Worm (Caenorhabditis elegans) whole organism, young adult: Measurements from ENCODE around the gene mlc-6.
A peak's percentile ranks its signal among the peaks of the same experiment; 100 is the strongest.

Experiments used
- B0035.1 ChIP-seq: sonication (generic microtip); optimal IDR thresholded peaks from 2 replicates; lab custom pipeline; 2016; ENCODE audit warnings: missing genetic modification characterization, mild to moderate bottlenecking, missing compliant biosample characterization, missing genotype, missing genetic modification reagents
- C17E4.6 ChIP-seq: fragments of 200-800 bp; sonication (Bioruptor generic); IDR thresholded peaks from 2 replicates; pipeline ENCODE4 v1.3.6; 2022; ENCODE audit warnings: missing genetic modification reagents, missing genetic modification characterization, missing compliant biosample characterization
- D2030.7 ChIP-seq: fragments of 200-800 bp; sonication (Bioruptor generic); IDR thresholded peaks from 2 replicates; pipeline ENCODE4 v1.3.6; 2022; ENCODE audit warnings: missing genetic modification reagents, missing genetic modification characterization, missing compliant biosample characterization
- F23B12.7 ChIP-seq: sonication (generic microtip); optimal IDR thresholded peaks from 2 replicates; lab custom pipeline; 2017; ENCODE audit warnings: missing genetic modification characterization, mild to moderate bottlenecking, missing compliant biosample characterization, antibody characterized with exemption, moderate library complexity; ENCODE audit not compliant: insufficient read depth
- F33H1.4 ChIP-seq: fragments of 200-800 bp; sonication (Bioruptor generic); IDR thresholded peaks from 2 replicates; pipeline ENCODE4 v1.3.6; 2022; ENCODE audit warnings: missing genetic modification reagents, missing genetic modification characterization, missing compliant biosample characterization
- F52B5.7 ChIP-seq: sonication (generic microtip); optimal IDR thresholded peaks from 2 replicates; lab custom pipeline; 2016; ENCODE audit warnings: mild to moderate bottlenecking, missing genetic modification characterization, missing compliant biosample characterization
- F55B11.4 ChIP-seq: sonication (generic microtip); optimal IDR thresholded peaks from 2 replicates; lab custom pipeline; 2016; ENCODE audit warnings: missing compliant biosample characterization, missing genetic modification characterization, borderline replicate concordance; ENCODE audit not compliant: insufficient read depth
- K12H6.12 ChIP-seq: fragments of 200-800 bp; sonication (Bioruptor generic); optimal IDR thresholded peaks from 2 replicates; lab custom pipeline; 2018; ENCODE audit warnings: mild to moderate bottlenecking, missing genetic modification characterization, missing compliant biosample characterization
- T07F8.4 ChIP-seq: sonication (generic microtip); optimal IDR thresholded peaks from 2 replicates; lab custom pipeline; 2016; ENCODE audit warnings: mild to moderate bottlenecking, missing genetic modification characterization, moderate library complexity, missing compliant biosample characterization
- T26A5.8 ChIP-seq: sonication (generic microtip); optimal IDR thresholded peaks from 2 replicates; lab custom pipeline; 2016; ENCODE audit warnings: missing genetic modification characterization, missing compliant biosample characterization
- aptf-3 ChIP-seq: fragments of 200-800 bp; sonication (Bioruptor generic); IDR thresholded peaks from 2 replicates; pipeline ENCODE4 v1.3.6; 2022; ENCODE audit warnings: missing genetic modification characterization, missing compliant biosample characterization
- attf-3 ChIP-seq: fragments of 200-800 bp; sonication (Bioruptor generic); conservative IDR thresholded peaks from 2 replicates; pipeline ENCODE4 v1.3.6; 2022; ENCODE audit warnings: missing genetic modification reagents, missing genetic modification characterization, missing compliant biosample characterization
- attf-6 ChIP-seq: fragments of 200-800 bp; sonication (Bioruptor generic); IDR thresholded peaks from 2 replicates; pipeline ENCODE4 v1.3.6; 2022; ENCODE audit warnings: missing genetic modification reagents, missing genetic modification characterization, missing compliant biosample characterization
- ccch-3 ChIP-seq: fragments of 200-800 bp; sonication (Bioruptor generic); optimal IDR thresholded peaks from 2 replicates; lab custom pipeline; 2018; ENCODE audit warnings: mild to moderate bottlenecking, missing genetic modification characterization, missing compliant biosample characterization
- ceh-27 ChIP-seq: fragments of 200-800 bp; sonication (Bioruptor generic); optimal IDR thresholded peaks from 2 replicates; lab custom pipeline; 2018; ENCODE audit warnings: mild to moderate bottlenecking, missing genetic modification characterization, moderate library complexity, missing compliant biosample characterization
- ceh-40 ChIP-seq: fragments of 200-800 bp; sonication (Bioruptor generic); IDR thresholded peaks from 2 replicates; pipeline ENCODE4 v1.3.6; 2022; ENCODE audit warnings: missing genetic modification characterization, missing compliant biosample characterization
- ceh-91 ChIP-seq: fragments of 200-800 bp; sonication (Bioruptor generic); IDR thresholded peaks from 2 replicates; pipeline ENCODE4 v1.3.6; 2022; ENCODE audit warnings: missing genetic modification reagents, missing genetic modification characterization, missing compliant biosample characterization
- chd-7 ChIP-seq: sonication (generic microtip); optimal IDR thresholded peaks from 2 replicates; lab custom pipeline; 2016; ENCODE audit warnings: mild to moderate bottlenecking, missing genetic modification characterization, moderate library complexity, missing compliant biosample characterization
- egl-44 ChIP-seq: fragments of 200-800 bp; sonication (Bioruptor generic); IDR thresholded peaks from 2 replicates; pipeline ENCODE4 v1.3.6; 2022; ENCODE audit warnings: missing genetic modification reagents, missing genetic modification characterization, missing compliant biosample characterization
- ekl-4 ChIP-seq: fragments of 200-800 bp; sonication (Bioruptor generic); IDR thresholded peaks from 2 replicates; pipeline ENCODE4 v1.3.6; 2022; ENCODE audit warnings: missing genetic modification reagents, missing genetic modification characterization, missing compliant biosample characterization
- fkh-3 ChIP-seq: sonication (generic microtip); optimal IDR thresholded peaks from 2 replicates; lab custom pipeline; 2016; ENCODE audit warnings: mild to moderate bottlenecking, missing genetic modification characterization, missing compliant biosample characterization
- him-1 ChIP-seq: sonication (generic microtip); optimal IDR thresholded peaks from 2 replicates; lab custom pipeline; 2016; ENCODE audit warnings: missing genotype, missing genetic modification reagents, missing genetic modification characterization, missing compliant biosample characterization
- hlh-12 ChIP-seq: sonication (generic microtip); optimal IDR thresholded peaks from 2 replicates; lab custom pipeline; 2016; ENCODE audit warnings: missing genetic modification characterization, missing compliant biosample characterization
- hrde-1 ChIP-seq: sonication (generic microtip); optimal IDR thresholded peaks from 2 replicates; lab custom pipeline; 2016; ENCODE audit warnings: missing genetic modification characterization, mild to moderate bottlenecking, missing compliant biosample characterization, moderate library complexity, missing genotype, missing genetic modification reagents, borderline replicate concordance
- hsf-1 ChIP-seq: fragments of 200-800 bp; sonication (Bioruptor generic); IDR thresholded peaks from 2 replicates; pipeline ENCODE4 v1.3.6; 2022; ENCODE audit warnings: missing genetic modification reagents, missing genetic modification characterization, missing compliant biosample characterization
- let-526 ChIP-seq: fragments of 200-800 bp; sonication (Bioruptor generic); IDR thresholded peaks from 2 replicates; pipeline ENCODE4 v1.3.6; 2022; ENCODE audit warnings: missing genetic modification reagents, missing genetic modification characterization, missing compliant biosample characterization
- lin-26 ChIP-seq: fragments of 200-800 bp; sonication (Bioruptor generic); IDR thresholded peaks from 2 replicates; pipeline ENCODE4 v1.3.6; 2022; ENCODE audit warnings: missing genetic modification reagents, missing genetic modification characterization, missing compliant biosample characterization
- lin-35 ChIP-seq, 3 experiments: fragments of 150-350 bp in 2 of 3; sonication (generic microtip) in 1 of 3; optimal IDR thresholded peaks; 2 replicates each; lab custom pipeline; 2014 to 2018; ENCODE audit warnings: missing biosample characterization in 3 of 3, missing genetic modification characterization in 3 of 3, missing genetic modification reagents in 3 of 3
- lir-1 ChIP-seq: fragments of 200-800 bp; sonication (Bioruptor generic); conservative IDR thresholded peaks from 2 replicates; pipeline ENCODE4 v1.3.6; 2022; ENCODE audit warnings: missing genetic modification reagents, missing genetic modification characterization, missing compliant biosample characterization
- lsl-1 ChIP-seq: fragments of 200-800 bp; sonication (Bioruptor generic); optimal IDR thresholded peaks from 2 replicates; lab custom pipeline; 2018; ENCODE audit warnings: mild to moderate bottlenecking, missing genetic modification characterization, moderate library complexity, missing compliant biosample characterization
- lsy-27 ChIP-seq: sonication (generic microtip); optimal IDR thresholded peaks from 2 replicates; lab custom pipeline; 2017; ENCODE audit warnings: missing genetic modification characterization, mild to moderate bottlenecking, missing compliant biosample characterization, antibody characterized with exemption, missing genotype, borderline replicate concordance; ENCODE audit not compliant: insufficient read depth
- madf-10 ChIP-seq: sonication (generic microtip); optimal IDR thresholded peaks from 2 replicates; lab custom pipeline; 2016; ENCODE audit warnings: mild to moderate bottlenecking, missing genetic modification characterization, missing compliant biosample characterization
- madf-6 ChIP-seq: fragments of 200-800 bp; sonication (Bioruptor generic); IDR thresholded peaks from 2 replicates; pipeline ENCODE4 v1.3.6; 2022; ENCODE audit warnings: missing genetic modification reagents, missing genetic modification characterization, missing compliant biosample characterization
- madf-8 ChIP-seq: fragments of 200-800 bp; sonication (Bioruptor generic); conservative IDR thresholded peaks from 2 replicates; pipeline ENCODE4 v1.3.6; 2022; ENCODE audit warnings: missing genetic modification reagents, missing genetic modification characterization, missing compliant biosample characterization
- mcd-1 ChIP-seq: fragments of 200-800 bp; sonication (Bioruptor generic); IDR thresholded peaks from 2 replicates; pipeline ENCODE4 v1.3.6; 2022; ENCODE audit warnings: missing genetic modification reagents, missing genetic modification characterization, missing compliant biosample characterization
- mel-28 ChIP-seq: sonication (generic microtip); optimal IDR thresholded peaks from 2 replicates; lab custom pipeline; 2016; ENCODE audit warnings: borderline replicate concordance, mild to moderate bottlenecking, missing genetic modification characterization, missing compliant biosample characterization
- nfya-1 ChIP-seq: sonication (generic microtip); optimal IDR thresholded peaks from 2 replicates; lab custom pipeline; 2017; ENCODE audit warnings: antibody characterized with exemption, missing compliant biosample characterization, missing genetic modification characterization, borderline replicate concordance; ENCODE audit not compliant: insufficient read depth
- nhr-120 ChIP-seq: fragments of 200-800 bp; sonication (Bioruptor generic); IDR thresholded peaks from 2 replicates; pipeline ENCODE4 v1.3.6; 2022; ENCODE audit warnings: missing genetic modification characterization, missing compliant biosample characterization
- nhr-179 ChIP-seq: sonication (generic microtip); optimal IDR thresholded peaks from 2 replicates; lab custom pipeline; 2016; ENCODE audit warnings: mild to moderate bottlenecking, missing genetic modification characterization, missing compliant biosample characterization
- nhr-80 ChIP-seq: sonication (generic microtip); optimal IDR thresholded peaks from 2 replicates; lab custom pipeline; 2016; ENCODE audit warnings: missing genetic modification characterization, missing compliant biosample characterization
- repo-1 ChIP-seq: sonication (generic microtip); optimal IDR thresholded peaks from 2 replicates; lab custom pipeline; 2017; ENCODE audit warnings: mild to moderate bottlenecking, missing genetic modification characterization, missing compliant biosample characterization
- rpc-1 ChIP-seq, 2 experiments: fragments of 150-350 bp in 1 of 2; sonication (generic microtip) in 1 of 2; optimal IDR thresholded peaks; 2 replicates each; lab custom pipeline; 2014 to 2018; ENCODE audit warnings: missing biosample characterization in 1 of 2, missing genetic modification characterization in 1 of 2, missing genetic modification reagents in 1 of 2, missing genotype in 1 of 2
- sdz-38 ChIP-seq: sonication (generic microtip); optimal IDR thresholded peaks from 2 replicates; lab custom pipeline; 2016; ENCODE audit warnings: missing genotype, missing genetic modification characterization, missing compliant biosample characterization
- snpc-1.1 ChIP-seq: sonication (generic microtip); optimal IDR thresholded peaks from 2 replicates; lab custom pipeline; 2017; ENCODE audit warnings: missing genetic modification characterization, mild to moderate bottlenecking, missing compliant biosample characterization, antibody characterized with exemption, moderate library complexity, missing genotype, missing genetic modification reagents; ENCODE audit not compliant: insufficient read depth
- snpc-4 ChIP-seq, 5 experiments: fragments of 150-350 bp in 1 of 5; sonication (generic microtip) in 4 of 5; optimal IDR thresholded peaks; 2 replicates each; lab custom pipeline; 2014 to 2018; ENCODE audit warnings: missing genetic modification characterization in 5 of 5, missing biosample characterization in 3 of 5, antibody characterized with exemption in 2 of 5, mild to moderate bottlenecking in 2 of 5, missing compliant biosample characterization in 2 of 5, missing genotype in 2 of 5, moderate library complexity in 2 of 5, missing genetic modification reagents in 1 of 5
- unc-130 ChIP-seq: sonication (generic microtip); optimal IDR thresholded peaks from 2 replicates; lab custom pipeline; 2016; ENCODE audit warnings: missing genetic modification reagents, missing genetic modification characterization, missing compliant biosample characterization
- ztf-18 ChIP-seq: sonication (generic microtip); optimal IDR thresholded peaks from 2 replicates; lab custom pipeline; 2016; ENCODE audit warnings: missing genotype, mild to moderate bottlenecking, missing genetic modification characterization, missing compliant biosample characterization

The mlc-6 gene

DNA sequence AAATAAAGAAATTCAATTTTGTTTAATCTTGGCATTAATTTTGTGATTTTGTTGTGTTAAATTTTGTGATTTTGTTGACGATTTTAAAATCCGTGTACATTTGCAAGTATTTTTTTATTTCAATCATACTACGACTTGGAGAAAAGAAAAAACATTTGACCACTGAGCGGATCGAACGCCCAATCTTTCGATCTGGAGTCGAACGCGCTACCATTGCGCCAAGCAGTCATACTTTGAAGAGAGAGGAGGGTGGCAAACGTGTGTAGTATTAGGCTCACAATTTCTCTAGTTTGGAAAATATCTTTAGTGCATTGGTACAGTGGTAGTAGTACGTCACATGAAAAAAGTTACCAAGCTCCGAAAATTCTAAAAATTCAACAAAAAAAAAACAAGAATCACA, 17.7 kb downstream of the mlc-6 start (continued):
- TF ChIP-seq madf-8 (GFP tag; lab: Robert Waterston, UW), result no peak
- peak; percentile 58 for TF ChIP-seq nhr-179 (tag; lab: Kevin White, UChicago)
- peak; percentile 14 for TF ChIP-seq B0035.1 (tag; lab: Kevin White, UChicago)
- no peak for TF ChIP-seq repo-1
- TF ChIP-seq him-1 (tag; lab: Kevin White, UChicago), result peak; percentile 62
- no peak for TF ChIP-seq unc-130
- no peak for TF ChIP-seq madf-6
- TF ChIP-seq aptf-3 (GFP tag; lab: Robert Waterston, UW), result 0 out of 2 replicates have a peak, but pooled peaks have one; percentile 38
- no peak for TF ChIP-seq ceh-27 (GFP tag; lab: Kevin White, UChicago)
- no peak for TF ChIP-seq lsl-1 (GFP tag; lab: Kevin White, UChicago)
- no peak for TF ChIP-seq mel-28 (tag; lab: Kevin White, UChicago)
- TF ChIP-seq lin-26 (GFP tag; lab: Robert Waterston, UW), result peak; percentile 87
- no peak for TF ChIP-seq ekl-4
- no peak for TF ChIP-seq nhr-120 (GFP tag; lab: Robert Waterston, UW)
- TF ChIP-seq fkh-3 (tag; lab: Kevin White, UChicago), result no peak
- TF ChIP-seq ztf-18 (tag; lab: Kevin White, UChicago), result peak; percentile 56
- TF ChIP-seq lin-35 (GFP tag; optimal IDR thresholded peaks at IDR 0.05; lab: Kevin White, UChicago), result peak in 1 of 3 experiments; percentile 6
- TF ChIP-seq chd-7 (tag; lab: Kevin White, UChicago), result peak; percentile 53
- no peak for TF ChIP-seq nhr-80
- TF ChIP-seq snpc-1.1, result peak; percentile 48
- no peak for TF ChIP-seq C17E4.6 (GFP tag; lab: Robert Waterston, UW)
- no peak for TF ChIP-seq attf-3
- no peak for TF ChIP-seq K12H6.12 (tag; lab: Kevin White, UChicago)
- no peak for TF ChIP-seq mcd-1 (GFP tag; lab: Robert Waterston, UW)
- no peak for TF ChIP-seq let-526
- TF ChIP-seq ceh-40 (GFP tag; lab: Robert Waterston, UW), result no peak
- TF ChIP-seq nfya-1 (tag; lab: Kevin White, UChicago), result no peak
- TF ChIP-seq egl-44 (GFP tag; lab: Robert Waterston, UW), result 0 out of 2 replicates have a peak, but pooled peaks have one; percentile 21
- TF ChIP-seq F55B11.4 (tag; lab: Kevin White, UChicago), result no peak
- peak; percentile 8 for TF ChIP-seq T07F8.4
- TF ChIP-seq hlh-12 (tag; lab: Kevin White, UChicago), result no peak
- peak; percentile 91 for TF ChIP-seq rpc-1 (optimal IDR thresholded peaks at IDR 0.05; lab: Kevin White, UChicago)
- TF ChIP-seq rpc-1 (tag; optimal IDR thresholded peaks at IDR 0.05; lab: Kevin White, UChicago), result peak; percentile 96
- peak; percentile 19 for TF ChIP-seq madf-10 (tag; lab: Kevin White, UChicago)
- TF ChIP-seq hsf-1, result no peak
- 0 out of 2 replicates have a peak, but pooled peaks have one; percentile 10 for TF ChIP-seq attf-6 (GFP tag; lab: Robert Waterston, UW)
- no peak for TF ChIP-seq sdz-38 (tag; lab: Kevin White, UChicago)
- TF ChIP-seq T26A5.8 (tag; lab: Kevin White, UChicago), result no peak
- peak; percentile 50 for TF ChIP-seq lsy-27 (tag; lab: Kevin White, UChicago)
- no peak for TF ChIP-seq F33H1.4 (GFP tag; lab: Robert Waterston, UW)
- peak; percentile 28 for TF ChIP-seq F23B12.7 (tag; lab: Kevin White, UChicago)
- TF ChIP-seq F52B5.7 (tag; lab: Kevin White, UChicago), result no peak
- peak; percentile 84; the same call in 1 of the 2 replicates for TF ChIP-seq lir-1 (GFP tag; lab: Robert Waterston, UW)
- TF ChIP-seq ceh-91, result no peak
- peak; percentile 40 for TF ChIP-seq hrde-1 (tag; lab: Kevin White, UChicago)
- TF ChIP-seq ccch-3 (GFP tag; lab: Kevin White, UChicago), result no peak
- peak; percentile 47; the same call in 1 of the 2 replicates for TF ChIP-seq D2030.7 (GFP tag; lab: Robert Waterston, UW)
- peak; percentile 76 for TF ChIP-seq snpc-4 (GFP tag; optimal IDR thresholded peaks at IDR 0.05; lab: Kevin White, UChicago)
- peak in 2 of 4 experiments; percentile 58 to 77 for TF ChIP-seq snpc-4 (tag; optimal IDR thresholded peaks at IDR 0.05; lab: Kevin White, UChicago)
